Worm (Caenorhabditis elegans): ENCODE measurements around the gene clec-3.

ce11 chrII:3044023-3044422 is 24.3 kb upstream of the clec-3 start, which contains the start of gene sri-29:
- no peak for TF ChIP-seq tlp-1 (tag; optimal IDR thresholded peaks at IDR 0.05)
- no peak for TF ChIP-seq snpc-4 (tag; optimal IDR thresholded peaks at IDR 0.05)
- TF ChIP-seq mab-9 (GFP tag; IDR thresholded peaks at IDR 0.05): no peak
- no peak for TF ChIP-seq ceh-63 (GFP tag; optimal IDR thresholded peaks at IDR 0.05)
- TF ChIP-seq nhr-47 (tag; optimal IDR thresholded peaks at IDR 0.05): no peak
- TF ChIP-seq unc-86 (tag; optimal IDR thresholded peaks at IDR 0.05): no peak
- no peak for TF ChIP-seq ztf-4 (tag; optimal IDR thresholded peaks at IDR 0.05)
- no peak for TF ChIP-seq lin-13 (GFP tag; optimal IDR thresholded peaks at IDR 0.05)
- no peak for TF ChIP-seq fkh-10 (GFP tag; optimal IDR thresholded peaks at IDR 0.05)
- no peak for TF ChIP-seq elt-2 (tag; optimal IDR thresholded peaks at IDR 0.05)
- TF ChIP-seq fos-1 (tag; optimal IDR thresholded peaks at IDR 0.05): no peak
- no peak for TF ChIP-seq efl-1 (optimal IDR thresholded peaks at IDR 0.05)
- TF ChIP-seq efl-1 (GFP tag; optimal IDR thresholded peaks at IDR 0.05 in 1 of 2): no peak
- TF ChIP-seq pqm-1 (tag; optimal IDR thresholded peaks at IDR 0.05): no peak

All from whole organism, L1 larva.